Fruit fly (Drosophila melanogaster): Measurements from ENCODE around the gene gd.
A peak's percentile ranks its signal among the peaks of the same experiment; 100 is the strongest.

gd gene

dm6 chrX:11987664-11988063, at the start of gene gd:
Gene gd, minus strand, starts transcription at chrX:11987764.
- TF ChIP-seq nerfin-2 (GFP tag; IDR thresholded peaks at IDR 0.05; ENCODE audit: partially characterized antibody), result no peak
- TF ChIP-seq CG17802 (tag; optimal IDR thresholded peaks at IDR 0.05), result no peak
- TF ChIP-seq CG4730 (GFP tag; IDR thresholded peaks at IDR 0.05), result no peak
- no peak for TF ChIP-seq unc-4 (GFP tag; IDR thresholded peaks at IDR 0.05; ENCODE audit: partially characterized antibody)
- TF ChIP-seq CG1024 (GFP tag; IDR thresholded peaks at IDR 0.05), result no peak
- no peak for TF ChIP-seq al (GFP tag; IDR thresholded peaks at IDR 0.05)
- no peak for TF ChIP-seq CG17186 (GFP tag; optimal IDR thresholded peaks at IDR 0.05)
- TF ChIP-seq CG3726 (GFP tag; IDR thresholded peaks at IDR 0.05), result no peak
- TF ChIP-seq CG12104 (GFP tag; optimal IDR thresholded peaks at IDR 0.05), result no peak
- no peak for TF ChIP-seq kni (GFP tag; optimal IDR thresholded peaks at IDR 0.05)
- no peak for TF ChIP-seq GATAe (GFP tag; conservative IDR thresholded peaks at IDR 0.05)
- no peak for TF ChIP-seq CG9727 (GFP tag; optimal IDR thresholded peaks at IDR 0.05)
- TF ChIP-seq CG10321 (GFP tag; IDR thresholded peaks at IDR 0.05), result no peak
- no peak for TF ChIP-seq Ets97D (GFP tag; optimal IDR thresholded peaks at IDR 0.05)
- no peak for TF ChIP-seq CG18619 (GFP tag; optimal IDR thresholded peaks at IDR 0.05)
- TF ChIP-seq Lhr (GFP tag; optimal IDR thresholded peaks at IDR 0.05), result no peak

dm6 chrX:12035207-12035606, 47.6 kb upstream of the gd start:
- peak; percentile 7 for TF ChIP-seq CG15601 (tag; optimal IDR thresholded peaks at IDR 0.05)
- peak; percentile 17 for TF ChIP-seq CG11504 (tag; optimal IDR thresholded peaks at IDR 0.05)
- no peak for TF ChIP-seq Vsx1 (GFP tag; optimal IDR thresholded peaks at IDR 0.05)
- TF ChIP-seq stwl (tag; optimal IDR thresholded peaks at IDR 0.05), result peak; percentile 2
- no peak for TF ChIP-seq crc (GFP tag; optimal IDR thresholded peaks at IDR 0.05)
- TF ChIP-seq Med (GFP tag), result peak; percentile 7
- peak; percentile 17 for TF ChIP-seq Dp (GFP tag; optimal IDR thresholded peaks at IDR 0.05)
- TF ChIP-seq gem (tag; optimal IDR thresholded peaks at IDR 0.05), result peak; percentile 11
- TF ChIP-seq CG7963 (GFP tag; IDR thresholded peaks at IDR 0.05; ENCODE audit: partially characterized antibody), result no peak
- TF ChIP-seq abd-A (tag; optimal IDR thresholded peaks at IDR 0.05), result no peak
- peak; percentile 89 for TF ChIP-seq Dip2 (GFP tag; IDR thresholded peaks at IDR 0.05)
- peak; percentile 17 for TF ChIP-seq pita (GFP tag; optimal IDR thresholded peaks at IDR 0.05)
- TF ChIP-seq Pdp1 (GFP tag; optimal IDR thresholded peaks at IDR 0.05), result peak in 1 of 2 experiments; percentile 79
- no peak for TF ChIP-seq schlank (tag; optimal IDR thresholded peaks at IDR 0.05)
- TF ChIP-seq CTCF (GFP tag; optimal IDR thresholded peaks at IDR 0.05), result peak; percentile 93
- TF ChIP-seq CG15514 (GFP tag; optimal IDR thresholded peaks at IDR 0.05), result no peak
- peak; percentile 1 for TF ChIP-seq Myb (GFP tag; optimal IDR thresholded peaks at IDR 0.05)

- TF ChIP-seq gsb-n (tag; optimal IDR thresholded peaks at IDR 0.05) (no peak), CG10565 (GFP tag; optimal IDR thresholded peaks at IDR 0.05) (no peak), vvl (GFP tag; IDR thresholded peaks at IDR 0.05) (no peak), CG4730 (GFP tag; IDR thresholded peaks at IDR 0.05) (no peak), CG6689 (GFP tag; IDR thresholded peaks at IDR 0.05) (no peak), fd3F (GFP tag; optimal IDR thresholded peaks at IDR 0.05) (no peak), wdn (GFP tag; IDR thresholded peaks at IDR 0.05) (no peak), CG4617 (GFP tag; optimal IDR thresholded peaks at IDR 0.05; ENCODE audit: borderline replicate concordance) (no peak), kay (GFP tag; optimal IDR thresholded peaks at IDR 0.05) (no peak), Bgb (GFP tag; IDR thresholded peaks at IDR 0.05; ENCODE audit: partially characterized antibody) (0 out of 2 replicates have a peak, but pooled peaks have one; percentile 28), Scr (GFP tag; IDR thresholded peaks at IDR 0.05; ENCODE audit: partially characterized antibody) (0 out of 2 replicates have a peak, but pooled peaks have one; percentile 24), ap (GFP tag; IDR thresholded peaks at IDR 0.05) (no peak), prd (optimal IDR thresholded peaks at IDR 0.05) (no peak), prd (GFP tag; IDR thresholded peaks at IDR 0.05) (no peak), CG15601 (tag; optimal IDR thresholded peaks at IDR 0.05) (no peak), CG17385 (GFP tag; optimal IDR thresholded peaks at IDR 0.05) (no peak), Rx (GFP tag; IDR thresholded peaks at IDR 0.05) (no peak), en (GFP tag; optimal IDR thresholded peaks at IDR 0.05) (no peak), B-H2 (GFP tag; optimal IDR thresholded peaks at IDR 0.05) (no peak), sr (GFP tag; IDR thresholded peaks at IDR 0.05) (no peak)
Measured at dm6 chrX:12034713-12035112, 47.1 kb upstream of the gd start.
